Fruit fly (Drosophila melanogaster): Measurements from ENCODE around the gene p38a.
A peak's percentile ranks its signal among the peaks of the same experiment; 100 is the strongest.

p38a gene

dm6 chr3R:24141013-24141592, 11.0 kb downstream of the p38a start, which contains the start of gene Kal1 (continued):
- TF ChIP-seq rib (GFP tag; IDR thresholded peaks at IDR 0.05) (0 out of 2 replicates have a peak, but pooled peaks have one; percentile 44), unc-4 (GFP tag; IDR thresholded peaks at IDR 0.05; ENCODE audit: partially characterized antibody) (no peak), CG12659 (GFP tag; optimal IDR thresholded peaks at IDR 0.05) (peak; percentile 92), CG14965 (GFP tag; optimal IDR thresholded peaks at IDR 0.05; ENCODE audit: borderline replicate concordance) (no peak), gt (GFP tag; IDR thresholded peaks at IDR 0.05) (peak; percentile 60; the same call in 1 of the 2 replicates), cato (GFP tag; optimal IDR thresholded peaks at IDR 0.05; ENCODE audit: borderline replicate concordance) (peak; percentile 78), NC2α (GFP tag; optimal IDR thresholded peaks at IDR 0.05) (no peak), CG3163 (GFP tag; optimal IDR thresholded peaks at IDR 0.05) (no peak), klu (GFP tag; IDR thresholded peaks at IDR 0.05) (peak; percentile 49), tx (GFP tag; optimal IDR thresholded peaks at IDR 0.05) (no peak), jing (GFP tag; optimal IDR thresholded peaks at IDR 0.05) (peak; percentile 82), CHES-1-like (GFP tag; optimal IDR thresholded peaks at IDR 0.05) (no peak), Lim3 (GFP tag; IDR thresholded peaks at IDR 0.05) (peak; percentile 62), Max (GFP tag; optimal IDR thresholded peaks at IDR 0.05) (peak; percentile 74), CG4282 (GFP tag; optimal IDR thresholded peaks at IDR 0.05) (no peak), CG15073 (GFP tag; optimal IDR thresholded peaks at IDR 0.05) (no peak), mld (GFP tag; IDR thresholded peaks at IDR 0.05; ENCODE audit: partially characterized antibody) (no peak), tin (GFP tag; optimal IDR thresholded peaks at IDR 0.05) (peak; percentile 90), Drgx (GFP tag; IDR thresholded peaks at IDR 0.05) (peak; percentile 99), Asciz (GFP tag; optimal IDR thresholded peaks at IDR 0.05) (peak; percentile 96), Hr3 (GFP tag; optimal IDR thresholded peaks at IDR 0.05) (peak; percentile 87), Nf-YB (GFP tag; optimal IDR thresholded peaks at IDR 0.05) (peak; percentile 82), ssp (GFP tag; IDR thresholded peaks at IDR 0.05) (peak; percentile 76), z (GFP tag; IDR thresholded peaks at IDR 0.05) (peak; percentile 60; the same call in 2 of the 3 replicates), pb (GFP tag; optimal IDR thresholded peaks at IDR 0.05) (no peak), CG1024 (GFP tag; IDR thresholded peaks at IDR 0.05) (peak; percentile 89), CG10147 (GFP tag; optimal IDR thresholded peaks at IDR 0.05) (peak; percentile 79), gcm2 (GFP tag; optimal IDR thresholded peaks at IDR 0.05) (peak; percentile 35), CG18476 (GFP tag; optimal IDR thresholded peaks at IDR 0.05) (peak; percentile 65), Doc3 (GFP tag; IDR thresholded peaks at IDR 0.05; ENCODE audit: partially characterized antibody) (no peak), gce (GFP tag; IDR thresholded peaks at IDR 0.05) (peak; percentile 86), pfk (GFP tag; optimal IDR thresholded peaks at IDR 0.05) (no peak), cwo (GFP tag; optimal IDR thresholded peaks at IDR 0.05) (peak; percentile 82), Rfx (GFP tag; IDR thresholded peaks at IDR 0.05) (peak; percentile 80), Adf1 (GFP tag; IDR thresholded peaks at IDR 0.05) (peak; percentile 39), Mad (GFP tag; optimal IDR thresholded peaks at IDR 0.05) (peak; percentile 22), Hmx (GFP tag; optimal IDR thresholded peaks at IDR 0.05) (no peak), shn (GFP tag; optimal IDR thresholded peaks at IDR 0.05) (no peak), zen (tag; optimal IDR thresholded peaks at IDR 0.05) (peak; percentile 81), Doc2 (GFP tag; IDR thresholded peaks at IDR 0.05) (peak; percentile 65; the same call in 1 of the 2 replicates), GATAe (GFP tag; conservative IDR thresholded peaks at IDR 0.05) (0 out of 2 replicates have a peak, but pooled peaks have one; percentile 20), TFAM (GFP tag; optimal IDR thresholded peaks at IDR 0.05) (peak; percentile 63), CG15269 (tag; optimal IDR thresholded peaks at IDR 0.05) (peak; percentile 93), ftz-f1 (GFP tag; optimal IDR thresholded peaks at IDR 0.05) (no peak), bowl (GFP tag; IDR thresholded peaks at IDR 0.05) (peak; percentile 85), CG15514 (GFP tag; optimal IDR thresholded peaks at IDR 0.05) (peak; percentile 77), row (GFP tag; IDR thresholded peaks at IDR 0.05) (peak; percentile 97), Mes4 (GFP tag; optimal IDR thresholded peaks at IDR 0.05) (no peak), Ssrp (tag; optimal IDR thresholded peaks at IDR 0.05) (peak; percentile 92), cas (GFP tag; IDR thresholded peaks at IDR 0.05) (peak; percentile 57)
